Worm (Caenorhabditis elegans): Measurements from ENCODE around the gene H06H21.37.
A peak's percentile ranks its signal among the peaks of the same experiment; 100 is the strongest.

H06H21.37 gene

ce11 chrIV:4821843-4822242, 12.1 kb upstream of the H06H21.37 start:
- TF ChIP-seq sptf-1 (tag; optimal IDR thresholded peaks at IDR 0.05) (no peak), ham-2 (GFP tag; optimal IDR thresholded peaks at IDR 0.05) (no peak), bed-3 (GFP tag; optimal IDR thresholded peaks at IDR 0.05) (no peak), unc-39 (tag; optimal IDR thresholded peaks at IDR 0.05) (no peak), nhr-76 (tag; optimal IDR thresholded peaks at IDR 0.05) (no peak), mls-2 (tag; optimal IDR thresholded peaks at IDR 0.05) (no peak), sem-2 (GFP tag; optimal IDR thresholded peaks at IDR 0.05) (no peak), ztf-11 (tag; optimal IDR thresholded peaks at IDR 0.05) (no peak), nhr-237 (tag; optimal IDR thresholded peaks at IDR 0.05) (no peak), nhr-28 (tag; optimal IDR thresholded peaks at IDR 0.05) (no peak), unc-120 (tag; optimal IDR thresholded peaks at IDR 0.05; ENCODE audit: poor library complexity, severe bottlenecking) (no peak), flh-1 (GFP tag; optimal IDR thresholded peaks at IDR 0.05) (no peak)

ce11 chrIV:4821054-4821453, 11.3 kb upstream of the H06H21.37 start, which contains the start of gene H06H21.8:
TSS of gene H06H21.8 (minus strand) at chrIV:4821131.
- TF ChIP-seq flh-1 (GFP tag; optimal IDR thresholded peaks at IDR 0.05) (no peak), elt-3 (tag; optimal IDR thresholded peaks at IDR 0.05) (no peak), unc-62 (GFP tag; optimal IDR thresholded peaks at IDR 0.05) (no peak), nhr-28 (tag; optimal IDR thresholded peaks at IDR 0.05) (no peak), M03D4.4 (tag; optimal IDR thresholded peaks at IDR 0.05) (no peak), mab-5 (tag; optimal IDR thresholded peaks at IDR 0.05) (no peak), lin-13 (tag; optimal IDR thresholded peaks at IDR 0.05) (no peak), unc-39 (tag; optimal IDR thresholded peaks at IDR 0.05) (no peak), tbx-8 (GFP tag; optimal IDR thresholded peaks at IDR 0.05) (no peak), hlh-1 (tag; optimal IDR thresholded peaks at IDR 0.05) (no peak), ceh-39 (tag; optimal IDR thresholded peaks at IDR 0.05) (no peak), sem-2 (GFP tag; optimal IDR thresholded peaks at IDR 0.05) (no peak), nhr-237 (tag; optimal IDR thresholded peaks at IDR 0.05) (no peak)

- TF ChIP-seq zip-8 (tag; optimal IDR thresholded peaks at IDR 0.05): no peak
- no peak for TF ChIP-seq nhr-76 (tag; optimal IDR thresholded peaks at IDR 0.05)
- no peak for TF ChIP-seq ztf-11 (tag; optimal IDR thresholded peaks at IDR 0.05)
- no peak for TF ChIP-seq unc-62 (GFP tag; optimal IDR thresholded peaks at IDR 0.05)
- no peak for TF ChIP-seq sptf-1 (tag; optimal IDR thresholded peaks at IDR 0.05)
- no peak for TF ChIP-seq hlh-1 (tag; optimal IDR thresholded peaks at IDR 0.05)
- TF ChIP-seq ces-1 (GFP tag; optimal IDR thresholded peaks at IDR 0.05): no peak
- TF ChIP-seq elt-1 (tag; optimal IDR thresholded peaks at IDR 0.05; ENCODE audit: borderline replicate concordance, insufficient read depth): no peak
- TF ChIP-seq ceh-43 (GFP tag; optimal IDR thresholded peaks at IDR 0.05): no peak
- no peak for TF ChIP-seq unc-39 (tag; optimal IDR thresholded peaks at IDR 0.05)
- no peak for TF ChIP-seq elt-3 (tag; optimal IDR thresholded peaks at IDR 0.05)
Observed at ce11 chrIV:4814185-4814584, 4.4 kb upstream of the H06H21.37 start, which contains the start of gene srw-94. TSS of gene srw-94 (plus strand) at chrIV:4814485.

DNA sequence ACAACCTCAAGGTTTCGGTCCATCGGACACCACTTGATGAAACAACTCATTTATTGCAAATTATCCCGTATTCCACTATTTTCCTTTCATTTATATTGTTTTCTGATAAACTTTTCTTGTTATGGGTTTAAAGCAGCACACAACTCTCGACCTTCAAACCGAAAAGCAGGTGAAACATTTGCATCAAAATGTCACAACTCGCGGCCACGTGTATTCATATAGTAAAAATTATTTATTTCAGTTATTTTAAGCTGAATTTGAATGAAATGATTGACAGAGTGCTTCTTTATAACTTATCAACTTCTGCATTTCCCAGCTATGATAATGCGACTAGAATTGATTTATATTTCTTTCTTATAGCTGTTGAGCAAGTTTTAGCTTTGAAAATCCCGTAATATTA, 2.1 kb upstream of the H06H21.37 start, which contains the start of gene srw-95:
TSS of gene srw-95 (plus strand) at position 213 of the 400 bp plus-strand sequence.
- TF ChIP-seq ceh-43 (GFP tag; optimal IDR thresholded peaks at IDR 0.05) (no peak), drap-1 (GFP tag; optimal IDR thresholded peaks at IDR 0.05) (no peak), nhr-76 (tag; optimal IDR thresholded peaks at IDR 0.05) (no peak), flh-1 (GFP tag; optimal IDR thresholded peaks at IDR 0.05) (no peak), nhr-28 (tag; optimal IDR thresholded peaks at IDR 0.05) (no peak), unc-62 (GFP tag; optimal IDR thresholded peaks at IDR 0.05) (no peak), zip-8 (tag; optimal IDR thresholded peaks at IDR 0.05) (no peak), ztf-11 (tag; optimal IDR thresholded peaks at IDR 0.05) (no peak), lin-13 (tag; optimal IDR thresholded peaks at IDR 0.05) (no peak), mep-1 (tag; optimal IDR thresholded peaks at IDR 0.05) (no peak), ceh-83 (GFP tag; optimal IDR thresholded peaks at IDR 0.05) (no peak), lin-32 (GFP tag; optimal IDR thresholded peaks at IDR 0.05) (no peak), bed-3 (GFP tag; optimal IDR thresholded peaks at IDR 0.05) (no peak), M03D4.4 (tag; optimal IDR thresholded peaks at IDR 0.05) (no peak), unc-39 (tag; optimal IDR thresholded peaks at IDR 0.05) (no peak)

- TF ChIP-seq nhr-12 (tag; optimal IDR thresholded peaks at IDR 0.05) (no peak), elt-1 (tag; optimal IDR thresholded peaks at IDR 0.05; ENCODE audit: borderline replicate concordance, insufficient read depth) (no peak), zip-8 (tag; optimal IDR thresholded peaks at IDR 0.05) (no peak), blmp-1 (tag; optimal IDR thresholded peaks at IDR 0.05) (no peak), ceh-43 (GFP tag; optimal IDR thresholded peaks at IDR 0.05) (no peak), bed-3 (GFP tag; optimal IDR thresholded peaks at IDR 0.05) (no peak), ceh-39 (tag; optimal IDR thresholded peaks at IDR 0.05) (peak; percentile 5), nhr-2 (tag; optimal IDR thresholded peaks at IDR 0.05) (no peak), mls-2 (tag; optimal IDR thresholded peaks at IDR 0.05) (peak; percentile 2), nhr-237 (tag; optimal IDR thresholded peaks at IDR 0.05) (peak; percentile 41), ceh-83 (GFP tag; optimal IDR thresholded peaks at IDR 0.05) (no peak), sem-2 (GFP tag; optimal IDR thresholded peaks at IDR 0.05) (no peak), hlh-1 (tag; optimal IDR thresholded peaks at IDR 0.05) (peak; percentile 50), unc-39 (tag; optimal IDR thresholded peaks at IDR 0.05) (no peak), tbx-8 (GFP tag; optimal IDR thresholded peaks at IDR 0.05) (no peak), mep-1 (tag; optimal IDR thresholded peaks at IDR 0.05) (peak; percentile 79), flh-1 (GFP tag; optimal IDR thresholded peaks at IDR 0.05) (no peak), unc-62 (GFP tag; optimal IDR thresholded peaks at IDR 0.05) (no peak), M03D4.4 (tag; optimal IDR thresholded peaks at IDR 0.05) (no peak), lin-13 (tag; optimal IDR thresholded peaks at IDR 0.05) (peak; percentile 44), ztf-11 (tag; optimal IDR thresholded peaks at IDR 0.05) (no peak), lin-32 (GFP tag; optimal IDR thresholded peaks at IDR 0.05) (no peak), sptf-1 (tag; optimal IDR thresholded peaks at IDR 0.05) (peak; percentile 22), pha-4 (tag; optimal IDR thresholded peaks at IDR 0.05) (peak; percentile 33), snpc-4 (tag; optimal IDR thresholded peaks at IDR 0.05) (no peak), ham-2 (GFP tag; optimal IDR thresholded peaks at IDR 0.05) (peak; percentile 11), elt-3 (tag; optimal IDR thresholded peaks at IDR 0.05) (no peak), nhr-28 (tag; optimal IDR thresholded peaks at IDR 0.05) (no peak), mab-5 (tag; optimal IDR thresholded peaks at IDR 0.05) (no peak), drap-1 (GFP tag; optimal IDR thresholded peaks at IDR 0.05) (peak; percentile 3), unc-120 (tag; optimal IDR thresholded peaks at IDR 0.05; ENCODE audit: poor library complexity, severe bottlenecking) (no peak), lsy-2 (tag; optimal IDR thresholded peaks at IDR 0.05) (peak; percentile 75), nhr-76 (tag; optimal IDR thresholded peaks at IDR 0.05) (no peak)
Observed at ce11 chrIV:4810377-4810984, 707 bp upstream of the H06H21.37 start, which contains the start of gene eif-1.A. TSS of gene eif-1.A (plus strand) at chrIV:4810934.

Data from whole organism, mixed stage, embryonic.